Worm (Caenorhabditis elegans): Measurements from ENCODE around the gene cogc-6.
A peak's percentile ranks its signal among the peaks of the same experiment; 100 is the strongest.

cogc-6 gene

ce11 chrV:8243201-8243600, 22.1 kb upstream of the cogc-6 start:
- TF ChIP-seq sem-2 (GFP tag; optimal IDR thresholded peaks at IDR 0.05): no peak
- no peak for TF ChIP-seq ces-1 (GFP tag; optimal IDR thresholded peaks at IDR 0.05)
- TF ChIP-seq hlh-1 (tag; optimal IDR thresholded peaks at IDR 0.05): no peak
- TF ChIP-seq ham-2 (GFP tag; optimal IDR thresholded peaks at IDR 0.05): no peak
- no peak for TF ChIP-seq nhr-237 (tag; optimal IDR thresholded peaks at IDR 0.05)

ce11 chrV:8242798-8243197, 21.7 kb upstream of the cogc-6 start, which contains the start of gene C16D9.4:
C16D9.4 (minus strand) TSS chrV:8242898.
- TF ChIP-seq tbx-8 (GFP tag; optimal IDR thresholded peaks at IDR 0.05) (no peak), nhr-76 (tag; optimal IDR thresholded peaks at IDR 0.05) (no peak), pha-4 (tag; optimal IDR thresholded peaks at IDR 0.05) (no peak), elt-3 (tag; optimal IDR thresholded peaks at IDR 0.05) (no peak), mls-2 (tag; optimal IDR thresholded peaks at IDR 0.05) (no peak), ceh-43 (GFP tag; optimal IDR thresholded peaks at IDR 0.05) (no peak), nhr-28 (tag; optimal IDR thresholded peaks at IDR 0.05) (no peak), ztf-11 (tag; optimal IDR thresholded peaks at IDR 0.05) (no peak), zip-8 (tag; optimal IDR thresholded peaks at IDR 0.05) (no peak), blmp-1 (tag; optimal IDR thresholded peaks at IDR 0.05) (no peak), mab-5 (tag; optimal IDR thresholded peaks at IDR 0.05) (no peak), lin-32 (GFP tag; optimal IDR thresholded peaks at IDR 0.05) (no peak), elt-1 (tag; optimal IDR thresholded peaks at IDR 0.05; ENCODE audit: borderline replicate concordance, insufficient read depth) (no peak), nhr-12 (tag; optimal IDR thresholded peaks at IDR 0.05) (no peak), unc-62 (GFP tag; optimal IDR thresholded peaks at IDR 0.05) (no peak)

DNA sequence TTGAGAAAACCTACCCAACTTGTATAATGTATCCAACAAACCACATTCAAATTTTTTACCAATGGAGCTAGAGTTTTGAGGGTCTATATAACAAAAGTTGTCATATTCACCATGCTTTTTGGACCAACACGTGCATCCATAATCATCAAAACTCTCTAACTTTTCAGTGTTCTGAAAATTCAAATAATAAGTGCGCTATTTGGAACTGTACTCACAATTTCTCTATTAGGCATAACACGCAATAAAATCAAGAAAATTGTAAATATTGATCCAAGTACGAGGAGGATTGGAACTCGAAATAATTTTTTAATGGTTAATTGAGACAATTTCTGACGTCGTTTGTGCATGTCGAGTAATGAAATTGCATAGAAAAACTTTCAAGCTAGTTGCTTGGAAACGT, 18.8 kb upstream of the cogc-6 start, which contains the start of gene C16D9.3:
Gene C16D9.3, minus strand, starts transcription at position 101 of the 400 bp plus-strand sequence.
- no peak for TF ChIP-seq sem-2 (GFP tag; optimal IDR thresholded peaks at IDR 0.05)
- no peak for TF ChIP-seq nhr-237 (tag; optimal IDR thresholded peaks at IDR 0.05)
- TF ChIP-seq lsy-2 (tag; optimal IDR thresholded peaks at IDR 0.05): no peak
- TF ChIP-seq tbx-8 (GFP tag; optimal IDR thresholded peaks at IDR 0.05): no peak
- no peak for TF ChIP-seq nhr-76 (tag; optimal IDR thresholded peaks at IDR 0.05)
- no peak for TF ChIP-seq ces-1 (GFP tag; optimal IDR thresholded peaks at IDR 0.05)
- no peak for TF ChIP-seq mep-1 (tag; optimal IDR thresholded peaks at IDR 0.05)
- no peak for TF ChIP-seq ceh-83 (GFP tag; optimal IDR thresholded peaks at IDR 0.05)
- no peak for TF ChIP-seq unc-120 (tag; optimal IDR thresholded peaks at IDR 0.05; ENCODE audit: poor library complexity, severe bottlenecking)
- no peak for TF ChIP-seq lin-13 (tag; optimal IDR thresholded peaks at IDR 0.05)
- TF ChIP-seq nhr-2 (tag; optimal IDR thresholded peaks at IDR 0.05): no peak

DNA sequence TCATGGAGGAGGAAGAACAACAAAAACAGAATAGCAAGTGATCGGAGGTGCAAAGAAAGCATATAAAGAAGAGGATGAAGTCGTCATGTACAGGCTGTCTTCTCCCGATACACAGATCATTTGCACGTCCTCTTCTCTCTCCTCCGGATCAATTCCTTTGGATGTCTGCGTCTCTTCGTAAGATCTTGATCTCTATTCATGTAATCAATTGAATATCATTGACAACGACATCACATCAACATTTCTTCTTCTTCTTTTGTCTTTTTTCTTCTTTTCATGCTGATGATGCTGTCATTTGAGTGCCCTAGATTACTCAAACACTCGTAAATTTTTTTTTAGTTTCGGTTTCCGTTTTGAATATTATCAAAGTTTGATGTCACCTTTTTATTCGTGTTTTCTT, 17.2 kb upstream of the cogc-6 start, which contains the start of gene rol-3:
Gene rol-3, minus strand, starts transcription at position 120 of the 400 bp plus-strand sequence.
- no peak for TF ChIP-seq lin-13 (tag; optimal IDR thresholded peaks at IDR 0.05)

- TF ChIP-seq ceh-83 (GFP tag; optimal IDR thresholded peaks at IDR 0.05) (peak; percentile 74), snpc-4 (tag; optimal IDR thresholded peaks at IDR 0.05) (no peak), pha-4 (tag; optimal IDR thresholded peaks at IDR 0.05) (no peak), drap-1 (GFP tag; optimal IDR thresholded peaks at IDR 0.05) (peak; percentile 45), elt-3 (tag; optimal IDR thresholded peaks at IDR 0.05) (no peak), ceh-43 (GFP tag; optimal IDR thresholded peaks at IDR 0.05) (no peak), flh-1 (GFP tag; optimal IDR thresholded peaks at IDR 0.05) (no peak), zip-8 (tag; optimal IDR thresholded peaks at IDR 0.05) (no peak), cnd-1 (tag; optimal IDR thresholded peaks at IDR 0.05) (peak; percentile 46), unc-39 (tag; optimal IDR thresholded peaks at IDR 0.05) (no peak), bed-3 (GFP tag; optimal IDR thresholded peaks at IDR 0.05) (no peak), unc-62 (GFP tag; optimal IDR thresholded peaks at IDR 0.05) (no peak), ztf-11 (tag; optimal IDR thresholded peaks at IDR 0.05) (no peak), nhr-12 (tag; optimal IDR thresholded peaks at IDR 0.05) (no peak), mab-5 (tag; optimal IDR thresholded peaks at IDR 0.05) (no peak), M03D4.4 (tag; optimal IDR thresholded peaks at IDR 0.05) (peak; percentile 57), nhr-237 (tag; optimal IDR thresholded peaks at IDR 0.05) (no peak), tbx-8 (GFP tag; optimal IDR thresholded peaks at IDR 0.05) (no peak), ces-1 (GFP tag; optimal IDR thresholded peaks at IDR 0.05) (no peak), sptf-1 (tag; optimal IDR thresholded peaks at IDR 0.05) (no peak), nhr-76 (tag; optimal IDR thresholded peaks at IDR 0.05) (no peak), sem-2 (GFP tag; optimal IDR thresholded peaks at IDR 0.05) (no peak), hlh-1 (tag; optimal IDR thresholded peaks at IDR 0.05) (peak; percentile 71), ham-2 (GFP tag; optimal IDR thresholded peaks at IDR 0.05) (peak; percentile 45), mls-2 (tag; optimal IDR thresholded peaks at IDR 0.05) (no peak), nhr-2 (tag; optimal IDR thresholded peaks at IDR 0.05) (no peak), elt-1 (tag; optimal IDR thresholded peaks at IDR 0.05; ENCODE audit: borderline replicate concordance, insufficient read depth) (no peak), lsy-2 (tag; optimal IDR thresholded peaks at IDR 0.05) (no peak), unc-120 (tag; optimal IDR thresholded peaks at IDR 0.05; ENCODE audit: poor library complexity, severe bottlenecking) (no peak), ceh-39 (tag; optimal IDR thresholded peaks at IDR 0.05) (no peak), lin-32 (GFP tag; optimal IDR thresholded peaks at IDR 0.05) (peak; percentile 18), mep-1 (tag; optimal IDR thresholded peaks at IDR 0.05) (no peak), blmp-1 (tag; optimal IDR thresholded peaks at IDR 0.05) (no peak), lin-13 (tag; optimal IDR thresholded peaks at IDR 0.05) (no peak), nhr-28 (tag; optimal IDR thresholded peaks at IDR 0.05) (no peak)
These were observed 14.2 kb upstream of the cogc-6 start for ce11 chrV:8235331-8235730.
